Fruit fly (Drosophila melanogaster) whole organism, prepupa: ENCODE results near the gene Tsp26A.

Source experiments
- Blimp-1 ChIP-seq: fragments of 200-800 bp; sonication (Bioruptor generic); optimal IDR thresholded peaks from 3 replicates; lab custom pipeline; 2017; ENCODE audit warnings: missing biosample characterization, missing genetic modification characterization, mild to moderate bottlenecking, moderate library complexity, missing genetic modification reagents
- CG10631 ChIP-seq: fragments of 200-800 bp; sonication (Bioruptor generic); optimal IDR thresholded peaks from 2 replicates; lab custom pipeline; 2016; ENCODE audit warnings: missing biosample characterization, missing genetic modification characterization
- CG11902 ChIP-seq: fragments of 200-800 bp; sonication (Bioruptor generic); optimal IDR thresholded peaks from 3 replicates; lab custom pipeline; 2016; ENCODE audit warnings: missing biosample characterization, missing genetic modification characterization
- CG15336 ChIP-seq: fragments of 200-800 bp; sonication (Bioruptor generic); IDR thresholded peaks from 2 replicates; pipeline ENCODE4 v1.3.6; 2022; ENCODE audit warnings: missing biosample characterization, missing genetic modification characterization
- CG1621 ChIP-seq: fragments of 200-800 bp; sonication (Bioruptor generic); optimal IDR thresholded peaks from 3 replicates; lab custom pipeline; 2018; ENCODE audit warnings: missing biosample characterization, mild to moderate bottlenecking, missing genetic modification characterization
- CG16779 ChIP-seq: fragments of 200-800 bp; sonication (Bioruptor generic); optimal IDR thresholded peaks from 3 replicates; lab custom pipeline; 2017; ENCODE audit warnings: missing biosample characterization, mild to moderate bottlenecking, missing genetic modification characterization
- CG3032 ChIP-seq: fragments of 200-800 bp; optimal IDR thresholded peaks from 2 replicates; lab custom pipeline; 2019; ENCODE audit warnings: missing biosample characterization, mild to moderate bottlenecking, missing genetic modification characterization, moderate library complexity
- CG32006 ChIP-seq: fragments of 200-800 bp; sonication (Bioruptor generic); optimal IDR thresholded peaks from 3 replicates; lab custom pipeline; 2017; ENCODE audit warnings: missing biosample characterization, mild to moderate bottlenecking, missing genetic modification characterization
- CG3919 ChIP-seq: fragments of 200-800 bp; sonication (Bioruptor generic); optimal IDR thresholded peaks from 3 replicates; lab custom pipeline; 2016; ENCODE audit warnings: missing biosample characterization, missing genetic modification characterization
- CG4318 ChIP-seq: fragments of 200-800 bp; sonication (Bioruptor generic); optimal IDR thresholded peaks from 3 replicates; lab custom pipeline; 2017; ENCODE audit warnings: missing biosample characterization, mild to moderate bottlenecking, missing genetic modification characterization
- CG6163 ChIP-seq: fragments of 200-800 bp; sonication (Bioruptor generic); IDR thresholded peaks from 3 replicates; pipeline ENCODE4 v1.3.6; 2022; ENCODE audit warnings: missing biosample characterization, missing genetic modification characterization
- CG6792 ChIP-seq: fragments of 200-800 bp; sonication (Bioruptor generic); optimal IDR thresholded peaks from 3 replicates; lab custom pipeline; 2016; ENCODE audit warnings: missing biosample characterization, missing genetic modification characterization
- CG6808 ChIP-seq: fragments of 200-800 bp; sonication (Bioruptor generic); optimal IDR thresholded peaks from 3 replicates; lab custom pipeline; 2017; ENCODE audit warnings: missing biosample characterization, missing genetic modification characterization, mild to moderate bottlenecking, moderate library complexity, missing genetic modification reagents
- CG6854 ChIP-seq: fragments of 200-800 bp; sonication (Bioruptor generic); optimal IDR thresholded peaks from 2 replicates; lab custom pipeline; 2017; ENCODE audit warnings: missing biosample characterization, mild to moderate bottlenecking, missing genetic modification characterization
- CG7368 ChIP-seq: fragments of 200-800 bp; sonication (Bioruptor generic); optimal IDR thresholded peaks from 3 replicates; lab custom pipeline; 2016; ENCODE audit warnings: missing biosample characterization, missing genetic modification characterization
- CG8632 ChIP-seq: fragments of 200-800 bp; sonication (Bioruptor generic); optimal IDR thresholded peaks from 3 replicates; lab custom pipeline; 2016; ENCODE audit warnings: missing biosample characterization, missing genetic modification characterization
- CG9139 ChIP-seq: fragments of 200-800 bp; sonication (Bioruptor generic); optimal IDR thresholded peaks from 3 replicates; lab custom pipeline; 2017; ENCODE audit warnings: missing biosample characterization, mild to moderate bottlenecking, missing genetic modification characterization
- Eip75B ChIP-seq: fragments of 200-800 bp; sonication (Bioruptor generic); optimal IDR thresholded peaks from 3 replicates; lab custom pipeline; 2016; ENCODE audit warnings: missing biosample characterization, missing genetic modification characterization
- Eip93F ChIP-seq: fragments of 200-800 bp; sonication (Bioruptor generic); optimal IDR thresholded peaks from 2 replicates; lab custom pipeline; 2016; ENCODE audit warnings: missing biosample characterization, mild to moderate bottlenecking, missing genetic modification characterization
- Ets21C ChIP-seq: fragments of 200-800 bp; sonication (Bioruptor generic); optimal IDR thresholded peaks from 3 replicates; lab custom pipeline; 2016; ENCODE audit warnings: missing biosample characterization, missing genetic modification characterization
- Ets96B ChIP-seq: fragments of 200-800 bp; optimal IDR thresholded peaks from 2 replicates; lab custom pipeline; 2019; ENCODE audit warnings: missing biosample characterization, mild to moderate bottlenecking, missing genetic modification characterization, moderate library complexity
- Gug ChIP-seq: fragments of 200-800 bp; sonication (Bioruptor generic); IDR thresholded peaks from 2 replicates; pipeline ENCODE4 v1.3.6; 2022; ENCODE audit warnings: missing biosample characterization, missing genetic modification characterization
- Hr38 ChIP-seq: sonication (Bioruptor generic); optimal IDR thresholded peaks from 2 replicates; lab custom pipeline; 2016; ENCODE audit warnings: missing biosample characterization, missing genetic modification characterization
- Hr39 ChIP-seq: fragments of 200-800 bp; sonication (Bioruptor generic); optimal IDR thresholded peaks from 2 replicates; lab custom pipeline; 2016; ENCODE audit warnings: missing biosample characterization, missing genetic modification characterization
- Hr4 ChIP-seq: fragments of 200-800 bp; sonication (Bioruptor generic); optimal IDR thresholded peaks from 3 replicates; lab custom pipeline; 2016; ENCODE audit warnings: missing biosample characterization, missing genetic modification characterization
- Met ChIP-seq: fragments of 200-800 bp; sonication (Bioruptor generic); optimal IDR thresholded peaks from 3 replicates; lab custom pipeline; 2016; ENCODE audit warnings: missing biosample characterization, missing genetic modification characterization
- Smox ChIP-seq: fragments of 200-800 bp; sonication (Bioruptor generic); optimal IDR thresholded peaks from 3 replicates; lab custom pipeline; 2016; ENCODE audit warnings: missing biosample characterization, missing genetic modification characterization
- Sox102F ChIP-seq: fragments of 200-800 bp; sonication (Bioruptor generic); optimal IDR thresholded peaks from 2 replicates; lab custom pipeline; 2016; ENCODE audit warnings: missing biosample characterization, mild to moderate bottlenecking, missing genetic modification characterization
- acj6 ChIP-seq: fragments of 200-800 bp; sonication (Bioruptor generic); optimal IDR thresholded peaks from 3 replicates; lab custom pipeline; 2016; ENCODE audit warnings: missing biosample characterization, missing genetic modification characterization
- cyc ChIP-seq: fragments of 200-800 bp; sonication (Bioruptor generic); optimal IDR thresholded peaks from 3 replicates; lab custom pipeline; 2016; ENCODE audit warnings: missing biosample characterization, missing genetic modification characterization
- dac ChIP-seq: fragments of 200-800 bp; sonication (Bioruptor generic); optimal IDR thresholded peaks from 2 replicates; lab custom pipeline; 2017; ENCODE audit warnings: missing biosample characterization, mild to moderate bottlenecking, missing genetic modification characterization
- dsx ChIP-seq: fragments of 200-800 bp; optimal IDR thresholded peaks from 3 replicates; lab custom pipeline; 2019; ENCODE audit warnings: missing biosample characterization, mild to moderate bottlenecking, missing genetic modification characterization, moderate library complexity; ENCODE audit not compliant: poor library complexity, severe bottlenecking
- esn ChIP-seq: fragments of 200-800 bp; sonication (Bioruptor generic); optimal IDR thresholded peaks from 2 replicates; lab custom pipeline; 2016; ENCODE audit warnings: missing biosample characterization, mild to moderate bottlenecking, missing genetic modification characterization, moderate library complexity
- fd59A ChIP-seq: fragments of 200-800 bp; sonication (Bioruptor generic); optimal IDR thresholded peaks from 2 replicates; lab custom pipeline; 2017; ENCODE audit warnings: missing biosample characterization, mild to moderate bottlenecking, missing genetic modification characterization, missing genetic modification reagents
- fd85E ChIP-seq: fragments of 200-800 bp; sonication (Bioruptor generic); optimal IDR thresholded peaks from 3 replicates; lab custom pipeline; 2016; ENCODE audit warnings: missing biosample characterization, missing genetic modification characterization
- lz ChIP-seq: fragments of 200-800 bp; sonication (Bioruptor generic); optimal IDR thresholded peaks from 3 replicates; lab custom pipeline; 2016; ENCODE audit warnings: missing biosample characterization, missing genetic modification characterization
- net ChIP-seq: fragments of 200-800 bp; sonication (Bioruptor generic); optimal IDR thresholded peaks from 3 replicates; lab custom pipeline; 2016; ENCODE audit warnings: missing biosample characterization, missing genetic modification characterization
- pdm3 ChIP-seq: fragments of 200-800 bp; sonication (Bioruptor generic); optimal IDR thresholded peaks from 3 replicates; lab custom pipeline; 2016; ENCODE audit warnings: missing biosample characterization, missing genetic modification characterization
- salr ChIP-seq, 2 experiments: fragments of 200-800 bp; sonication (Bioruptor generic); optimal IDR thresholded peaks; 3 replicates each; lab custom pipeline; 2016 to 2018; ENCODE audit warnings: missing biosample characterization in 2 of 2, missing genetic modification characterization in 2 of 2, mild to moderate bottlenecking in 1 of 2
- spab ChIP-seq: fragments of 200-800 bp; sonication (Bioruptor generic); optimal IDR thresholded peaks from 2 replicates; lab custom pipeline; 2017; ENCODE audit warnings: missing biosample characterization, mild to moderate bottlenecking, missing genetic modification characterization, missing genetic modification reagents
- ss ChIP-seq, 2 experiments: fragments of 200-800 bp; sonication (Bioruptor generic); optimal IDR thresholded peaks; 2 replicates in 1 of 2; 3 replicates in 1 of 2; lab custom pipeline; 2017 to 2018; ENCODE audit warnings: mild to moderate bottlenecking in 2 of 2, missing biosample characterization in 2 of 2, missing genetic modification characterization in 2 of 2, moderate library complexity in 1 of 2
- svp ChIP-seq: fragments of 200-800 bp; sonication (Bioruptor generic); peaks from one replicate; lab custom pipeline; 2016; ENCODE audit warnings: missing biosample characterization, missing genetic modification characterization
- topi ChIP-seq: fragments of 200-800 bp; sonication (Bioruptor generic); optimal IDR thresholded peaks from 3 replicates; lab custom pipeline; 2016; ENCODE audit warnings: missing biosample characterization, missing genetic modification characterization

Gene Tsp26A

dm6 chr2L:6019352-6020131 lies 19.5 kb downstream of the Tsp26A start, which contains the start of gene H2.0 (continued):
- TF ChIP-seq Hr39 (GFP tag; lab: Kevin White, UChicago) = peak; percentile 68
- peak; percentile 81 for TF ChIP-seq CG3919 (GFP tag; lab: Kevin White, UChicago)
- TF ChIP-seq CG3032 (tag; lab: Kevin White, UChicago) = no peak
- TF ChIP-seq CG7368 = peak; percentile 3
- peak; percentile 31 to 72 for TF ChIP-seq ss (GFP tag; optimal IDR thresholded peaks at IDR 0.05; lab: Kevin White, UChicago)
- no peak for TF ChIP-seq Eip93F (GFP tag; lab: Kevin White, UChicago)
- TF ChIP-seq Smox (GFP tag; lab: Kevin White, UChicago) = peak; percentile 69
- no peak for TF ChIP-seq dsx (GFP tag; lab: Kevin White, UChicago)
- TF ChIP-seq Blimp-1 (GFP tag; lab: Kevin White, UChicago) = peak; percentile 32
- TF ChIP-seq Hr38 = no peak
- peak; percentile 71 for TF ChIP-seq CG10631 (GFP tag; lab: Kevin White, UChicago)
- TF ChIP-seq acj6 (GFP tag; lab: Kevin White, UChicago) = peak; percentile 68
- TF ChIP-seq CG11902 (GFP tag; lab: Kevin White, UChicago) = peak; percentile 50
- TF ChIP-seq svp (GFP tag; lab: Kevin White, UChicago) = peak; percentile 91

DNA sequence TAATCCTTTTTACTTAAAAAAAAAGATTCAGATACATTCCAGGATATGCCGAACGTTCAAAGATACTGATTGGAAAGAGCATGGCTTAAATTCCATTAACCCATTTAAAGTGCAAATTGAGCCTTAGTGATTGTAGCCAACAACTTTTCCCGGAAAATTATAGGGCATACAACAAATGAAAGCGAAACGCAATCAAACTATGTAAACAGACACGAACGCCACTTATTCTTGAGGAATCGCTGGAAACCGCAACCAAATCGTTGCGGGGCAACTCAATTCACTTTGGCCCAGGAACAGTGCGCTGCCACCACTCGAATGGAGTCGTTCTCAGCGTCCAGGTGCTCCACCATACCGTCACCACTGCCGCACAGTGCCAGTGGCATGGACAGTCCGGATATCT lies 20.5 kb downstream of the Tsp26A start, which contains the start of gene CG13996:
Gene CG13996, plus strand, starts transcription at position 301 of the 400 bp plus-strand sequence.
- TF ChIP-seq dac (no peak), CG3032 (tag; lab: Kevin White, UChicago) (no peak)

dm6 chr2L:6022793-6023192 lies 22.8 kb downstream of the Tsp26A start:
- TF ChIP-seq spab = peak; percentile 73
- peak; percentile 53 for TF ChIP-seq Eip75B
- no peak for TF ChIP-seq Ets21C (GFP tag; lab: Kevin White, UChicago)
- peak; percentile 71 for TF ChIP-seq CG9139 (GFP tag; lab: Kevin White, UChicago)
- TF ChIP-seq pdm3 = no peak
- TF ChIP-seq CG4318 (GFP tag; lab: Kevin White, UChicago) = no peak
- TF ChIP-seq topi (GFP tag; lab: Kevin White, UChicago) = peak; percentile 60
- peak; percentile 21 for TF ChIP-seq Smox (GFP tag; lab: Kevin White, UChicago)
- TF ChIP-seq net (GFP tag; lab: Kevin White, UChicago) = peak; percentile 32
- peak; percentile 58 for TF ChIP-seq fd59A (GFP tag; lab: Kevin White, UChicago)
- TF ChIP-seq CG16779 (tag; lab: Kevin White, UChicago) = peak; percentile 27
- peak; percentile 29 for TF ChIP-seq Hr4 (GFP tag; lab: Kevin White, UChicago)
- peak; percentile 9 to 27 for TF ChIP-seq salr (GFP tag; optimal IDR thresholded peaks at IDR 0.05; lab: Kevin White, UChicago)
- peak; percentile 73 for TF ChIP-seq CG6808
- TF ChIP-seq Ets96B = peak; percentile 80
- peak; percentile 15 for TF ChIP-seq Eip93F (GFP tag; lab: Kevin White, UChicago)
- peak; percentile 64 for TF ChIP-seq CG10631 (GFP tag; lab: Kevin White, UChicago)
- no peak for TF ChIP-seq dac
- TF ChIP-seq CG6792 = peak; percentile 54
- TF ChIP-seq esn (GFP tag; lab: Kevin White, UChicago) = peak; percentile 33
- TF ChIP-seq lz = peak; percentile 56
- peak; percentile 59 for TF ChIP-seq Met (GFP tag; lab: Kevin White, UChicago)
- TF ChIP-seq CG8632 (GFP tag; lab: Kevin White, UChicago) = peak; percentile 51
- peak; percentile 56 for TF ChIP-seq Blimp-1 (GFP tag; lab: Kevin White, UChicago)
- peak; percentile 78 for TF ChIP-seq CG11902 (GFP tag; lab: Kevin White, UChicago)
- peak; percentile 82 for TF ChIP-seq CG3919 (GFP tag; lab: Kevin White, UChicago)
- no peak for TF ChIP-seq fd85E (GFP tag; lab: Kevin White, UChicago)
- TF ChIP-seq Sox102F (GFP tag; lab: Kevin White, UChicago) = peak; percentile 40
- peak; percentile 64 for TF ChIP-seq cyc (GFP tag; lab: Kevin White, UChicago)
- TF ChIP-seq CG32006 (GFP tag; lab: Kevin White, UChicago) = peak; percentile 63
- peak; percentile 10 for TF ChIP-seq CG7368
- peak; percentile 5 for TF ChIP-seq CG6854 (GFP tag; lab: Kevin White, UChicago)
- peak; percentile 65 for TF ChIP-seq CG6163 (GFP tag; lab: Robert Waterston, UW)
- peak; percentile 86 for TF ChIP-seq svp (GFP tag; lab: Kevin White, UChicago)
- TF ChIP-seq CG15336 (GFP tag; lab: Robert Waterston, UW) = no peak
- peak; percentile 20; the same call in 1 of the 2 replicates for TF ChIP-seq Gug (GFP tag; lab: Robert Waterston, UW)
- peak; percentile 16 for TF ChIP-seq CG1621 (tag; lab: Kevin White, UChicago)
- TF ChIP-seq Hr39 (GFP tag; lab: Kevin White, UChicago) = peak; percentile 27
- TF ChIP-seq Hr38 = no peak
